Worm (Caenorhabditis elegans): Measurements from ENCODE around the gene clec-118.

DNA sequence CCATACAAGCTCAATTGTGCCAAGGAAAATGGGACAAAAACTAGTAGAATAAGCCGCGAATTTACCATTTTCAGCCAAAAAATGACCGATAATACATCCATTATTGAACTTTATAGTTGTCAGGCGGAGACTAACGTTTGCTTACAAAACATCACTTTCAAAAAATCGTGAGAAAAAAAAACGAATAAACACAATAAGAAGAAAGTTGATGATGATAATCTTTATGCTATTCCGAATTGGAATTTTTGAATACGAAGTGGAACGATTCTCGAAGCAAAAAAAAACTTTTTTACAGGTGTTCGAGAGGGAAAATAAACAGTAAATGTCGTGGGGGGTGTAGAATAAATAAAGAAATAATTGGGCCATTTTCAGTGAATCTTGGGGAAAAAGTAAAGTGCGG, 34.6 kb downstream of the clec-118 start, which contains the start of gene W08F4.7:
- TF ChIP-seq tbx-2 (tag; optimal IDR thresholded peaks at IDR 0.05) = no peak
- TF ChIP-seq nhr-11 (tag; optimal IDR thresholded peaks at IDR 0.05) = no peak
- TF ChIP-seq che-1 (tag; optimal IDR thresholded peaks at IDR 0.05) = no peak
